Fruit fly (Drosophila melanogaster) whole organism, embryonic: ENCODE measurements around the gene CG15196.

Source experiments
- CG10147 ChIP-seq: fragments of 200-800 bp; sonication (Bioruptor generic); optimal IDR thresholded peaks from 2 replicates; lab custom pipeline; 2019; ENCODE audit warnings: missing biosample characterization, mild to moderate bottlenecking, missing genetic modification characterization, moderate library complexity
- CG10209 ChIP-seq: fragments of 200-800 bp; sonication (Bioruptor generic); optimal IDR thresholded peaks from 3 replicates; lab custom pipeline; 2017; ENCODE audit warnings: missing biosample characterization, mild to moderate bottlenecking, missing genetic modification characterization, missing genetic modification reagents
- CG10565 ChIP-seq: fragments of 200-800 bp; sonication (Bioruptor generic); optimal IDR thresholded peaks from 3 replicates; lab custom pipeline; 2016; ENCODE audit warnings: missing biosample characterization, mild to moderate bottlenecking, missing genetic modification characterization
- CG11093 ChIP-seq: fragments of 200-800 bp; sonication (Bioruptor generic); IDR thresholded peaks from 3 replicates; pipeline ENCODE4 v1.3.6; 2022; ENCODE audit warnings: missing biosample characterization, missing genetic modification characterization
- CG12155 ChIP-seq: fragments of 200-800 bp; sonication (Bioruptor generic); optimal IDR thresholded peaks from 3 replicates; lab custom pipeline; 2016; ENCODE audit warnings: missing biosample characterization, missing genetic modification characterization
- CG1233 ChIP-seq: fragments of 200-800 bp; sonication (Bioruptor generic); optimal IDR thresholded peaks from 4 replicates; lab custom pipeline; 2018; ENCODE audit warnings: missing biosample characterization, mild to moderate bottlenecking, missing genetic modification characterization
- CG13775 ChIP-seq: fragments of 200-800 bp; sonication (Bioruptor generic); optimal IDR thresholded peaks from 3 replicates; lab custom pipeline; 2017; ENCODE audit warnings: missing biosample characterization, mild to moderate bottlenecking, missing genetic modification characterization
- CG13894 ChIP-seq: fragments of 200-800 bp; sonication (Bioruptor generic); optimal IDR thresholded peaks from 3 replicates; lab custom pipeline; 2018; ENCODE audit warnings: missing biosample characterization, mild to moderate bottlenecking, missing genetic modification characterization, moderate library complexity
- CG17328 ChIP-seq: fragments of 200-800 bp; sonication (Bioruptor generic); IDR thresholded peaks from 2 replicates; pipeline ENCODE4 v1.3.6; 2022; ENCODE audit warnings: missing biosample characterization, missing genetic modification characterization
- CG2202 ChIP-seq: fragments of 200-800 bp; sonication (Bioruptor generic); optimal IDR thresholded peaks from 2 replicates; lab custom pipeline; 2018; ENCODE audit warnings: missing biosample characterization, mild to moderate bottlenecking, missing genetic modification characterization
- CG33557 ChIP-seq: fragments of 200-800 bp; sonication (Bioruptor generic); optimal IDR thresholded peaks from 2 replicates; lab custom pipeline; 2019; ENCODE audit warnings: missing biosample characterization, mild to moderate bottlenecking, missing genetic modification characterization, moderate library complexity
- CG4328 ChIP-seq: fragments of 200-800 bp; sonication (Bioruptor generic); optimal IDR thresholded peaks from 3 replicates; lab custom pipeline; 2017; ENCODE audit warnings: missing biosample characterization, missing genetic modification reagents, missing genetic modification characterization
- CG9932 ChIP-seq: fragments of 200-800 bp; sonication (Bioruptor generic); IDR thresholded peaks from 2 replicates; pipeline ENCODE4 v1.3.6; 2022; ENCODE audit warnings: missing biosample characterization, missing genetic modification characterization
- Chrac-16 ChIP-seq: fragments of 200-800 bp; sonication (Bioruptor generic); optimal IDR thresholded peaks from 3 replicates; lab custom pipeline; 2016; ENCODE audit warnings: missing biosample characterization, missing genetic modification characterization
- Eip74EF ChIP-seq, 2 experiments: fragments of 200-800 bp in 1 of 2; fragments of >200 bp in 1 of 2; sonication (Bioruptor generic) in 1 of 2; optimal IDR thresholded peaks; 2 replicates each; lab custom pipeline; 2017 to 2019; ENCODE audit warnings: missing biosample characterization in 2 of 2, missing genetic modification characterization in 2 of 2, mild to moderate bottlenecking in 1 of 2, moderate library complexity in 1 of 2
- Ets97D ChIP-seq: fragments of 200-800 bp; sonication (Bioruptor generic); optimal IDR thresholded peaks from 3 replicates; lab custom pipeline; 2016; ENCODE audit warnings: missing biosample characterization, missing genetic modification characterization
- Fer1 ChIP-seq: fragments of 200-800 bp; sonication (Bioruptor generic); optimal IDR thresholded peaks from 2 replicates; lab custom pipeline; 2017; ENCODE audit warnings: missing biosample characterization, mild to moderate bottlenecking, missing genetic modification characterization
- Fer3 ChIP-seq: fragments of 200-800 bp; sonication (Bioruptor generic); optimal IDR thresholded peaks from 2 replicates; lab custom pipeline; 2018; ENCODE audit warnings: missing biosample characterization, mild to moderate bottlenecking, missing genetic modification characterization, moderate library complexity
- GATAe ChIP-seq: fragments of 200-800 bp; sonication (Bioruptor generic); conservative IDR thresholded peaks from 2 replicates; pipeline ENCODE4 v1.3.6; 2022; ENCODE audit warnings: missing biosample characterization, missing genetic modification characterization
- Gug ChIP-seq: fragments of 200-800 bp; sonication (Bioruptor generic); IDR thresholded peaks from 4 replicates; pipeline ENCODE4 v1.3.6; 2022; ENCODE audit warnings: missing biosample characterization, missing genetic modification characterization
- Hey ChIP-seq: fragments of 200-800 bp; sonication (Bioruptor generic); optimal IDR thresholded peaks from 3 replicates; lab custom pipeline; 2018; ENCODE audit warnings: missing biosample characterization, mild to moderate bottlenecking, missing genetic modification characterization
- Neu2 ChIP-seq: fragments of 200-800 bp; sonication (Bioruptor generic); optimal IDR thresholded peaks from 3 replicates; lab custom pipeline; 2016; ENCODE audit warnings: missing biosample characterization, missing genetic modification characterization, borderline replicate concordance
- Oaz ChIP-seq: fragments of 200-800 bp; sonication (Bioruptor generic); IDR thresholded peaks from 2 replicates; pipeline ENCODE4 v1.3.6; 2022; ENCODE audit warnings: missing biosample characterization, missing genetic modification characterization
- Oli ChIP-seq: fragments of 200-800 bp; sonication (Bioruptor generic); optimal IDR thresholded peaks from 2 replicates; lab custom pipeline; 2018; ENCODE audit warnings: missing biosample characterization, mild to moderate bottlenecking, missing genetic modification characterization, moderate library complexity
- PHDP ChIP-seq: fragments of 200-800 bp; sonication (Bioruptor generic); optimal IDR thresholded peaks from 3 replicates; lab custom pipeline; 2018; ENCODE audit warnings: missing biosample characterization, mild to moderate bottlenecking, missing genetic modification characterization, moderate library complexity
- Rfx ChIP-seq: fragments of 200-800 bp; sonication (Bioruptor generic); IDR thresholded peaks from 2 replicates; pipeline ENCODE4 v1.3.6; 2022; ENCODE audit warnings: missing biosample characterization, missing genetic modification characterization
- Scr ChIP-seq: fragments of 200-800 bp; sonication (Bioruptor generic); IDR thresholded peaks from 2 replicates; pipeline ENCODE4 v1.3.6; 2022; ENCODE audit warnings: missing biosample characterization, missing genetic modification characterization; ENCODE audit not compliant: partially characterized antibody
- Xbp1 ChIP-seq: fragments of 200-800 bp; sonication (Bioruptor generic); optimal IDR thresholded peaks from 3 replicates; lab custom pipeline; 2016; ENCODE audit warnings: missing biosample characterization, mild to moderate bottlenecking, missing genetic modification characterization
- Xrp1 ChIP-seq: fragments of 200-800 bp; sonication (Bioruptor generic); IDR thresholded peaks from 2 replicates; pipeline ENCODE4 v1.3.6; 2022; ENCODE audit warnings: missing biosample characterization, missing genetic modification characterization
- ac ChIP-seq: fragments of 200-800 bp; sonication (Bioruptor generic); optimal IDR thresholded peaks from 3 replicates; lab custom pipeline; 2017; ENCODE audit warnings: missing biosample characterization, mild to moderate bottlenecking, missing genetic modification characterization
- ato ChIP-seq: fragments of 200-800 bp; sonication (Bioruptor generic); IDR thresholded peaks from 2 replicates; pipeline ENCODE4 v1.3.6; 2022; ENCODE audit warnings: missing biosample characterization, missing genetic modification characterization; ENCODE audit not compliant: partially characterized antibody
- bowl ChIP-seq: fragments of 200-800 bp; sonication (Bioruptor generic); IDR thresholded peaks from 2 replicates; pipeline ENCODE4 v1.3.6; 2022; ENCODE audit warnings: missing biosample characterization, missing genetic modification characterization
- br ChIP-seq: fragments of >200 bp; optimal IDR thresholded peaks from 2 replicates; lab custom pipeline; 2017
- caup ChIP-seq: fragments of 200-800 bp; sonication (Bioruptor generic); optimal IDR thresholded peaks from 3 replicates; lab custom pipeline; 2017; ENCODE audit warnings: missing biosample characterization, mild to moderate bottlenecking, missing genetic modification characterization, moderate library complexity; ENCODE audit not compliant: severe bottlenecking
- croc ChIP-seq: fragments of 200-800 bp; sonication (Bioruptor generic); conservative IDR thresholded peaks from 3 replicates; pipeline ENCODE4 v1.3.6; 2022; ENCODE audit warnings: missing biosample characterization, missing genetic modification characterization
- dan ChIP-seq: fragments of 200-800 bp; sonication (Bioruptor generic); IDR thresholded peaks from 2 replicates; pipeline ENCODE4 v1.3.6; 2022; ENCODE audit warnings: missing biosample characterization, missing genetic modification characterization
- dati ChIP-seq: fragments of 200-800 bp; sonication (Bioruptor generic); IDR thresholded peaks from 2 replicates; pipeline ENCODE4 v1.3.6; 2022; ENCODE audit warnings: missing biosample characterization, missing genetic modification characterization
- emc ChIP-seq: fragments of 200-800 bp; sonication (Bioruptor generic); optimal IDR thresholded peaks from 2 replicates; lab custom pipeline; 2016; ENCODE audit warnings: missing biosample characterization, missing genetic modification characterization
- kni ChIP-seq: fragments of 200-800 bp; sonication (Bioruptor generic); optimal IDR thresholded peaks from 3 replicates; lab custom pipeline; 2017; ENCODE audit warnings: mild to moderate bottlenecking, missing biosample characterization, missing genetic modification reagents, missing genetic modification characterization
- lbe ChIP-seq: fragments of 200-800 bp; sonication (Bioruptor generic); optimal IDR thresholded peaks from 2 replicates; lab custom pipeline; 2016; ENCODE audit warnings: missing biosample characterization, mild to moderate bottlenecking, missing genetic modification characterization
- mirr ChIP-seq: fragments of 200-800 bp; sonication (Bioruptor generic); optimal IDR thresholded peaks from 3 replicates; lab custom pipeline; 2018; ENCODE audit warnings: missing biosample characterization, mild to moderate bottlenecking, missing genetic modification characterization
- mld ChIP-seq: fragments of 200-800 bp; sonication (Bioruptor generic); IDR thresholded peaks from 3 replicates; pipeline ENCODE4 v1.3.6; 2022; ENCODE audit warnings: missing biosample characterization, missing genetic modification characterization; ENCODE audit not compliant: partially characterized antibody
- pan ChIP-seq, 4 experiments: fragments of >200 bp in 3 of 4; fragments of 200-800 bp in 1 of 4; sonication (Bioruptor generic) in 1 of 4; optimal IDR thresholded peaks in 3 of 4; IDR thresholded peaks in 1 of 4; 2 replicates each; pipeline versions ENCODE4 v1.3.6 to Lab custom; 2017 to 2022; ENCODE audit warnings: missing biosample characterization in 2 of 4, missing genetic modification characterization in 2 of 4, mixed read lengths in 1 of 4
- repo ChIP-seq: fragments of 200-800 bp; sonication (Bioruptor generic); optimal IDR thresholded peaks from 2 replicates; lab custom pipeline; 2016; ENCODE audit warnings: missing biosample characterization, missing genetic modification characterization
- run ChIP-seq: fragments of 200-800 bp; sonication (Bioruptor generic); optimal IDR thresholded peaks from 3 replicates; lab custom pipeline; 2018; ENCODE audit warnings: missing biosample characterization, mild to moderate bottlenecking, missing genetic modification characterization
- slou ChIP-seq: fragments of 200-800 bp; sonication (Bioruptor generic); optimal IDR thresholded peaks from 3 replicates; lab custom pipeline; 2016; ENCODE audit warnings: missing biosample characterization, missing genetic modification characterization
- sna ChIP-seq: fragments of 200-800 bp; sonication (Bioruptor generic); IDR thresholded peaks from 2 replicates; pipeline ENCODE4 v1.3.6; 2022; ENCODE audit warnings: missing biosample characterization, missing genetic modification characterization; ENCODE audit not compliant: partially characterized antibody
- so ChIP-seq: fragments of 200-800 bp; sonication (Bioruptor generic); IDR thresholded peaks from 3 replicates; pipeline ENCODE4 v1.3.6; 2022; ENCODE audit warnings: missing biosample characterization, missing genetic modification characterization
- unc-4 ChIP-seq: fragments of 200-800 bp; sonication (Bioruptor generic); IDR thresholded peaks from 2 replicates; pipeline ENCODE4 v1.3.6; 2022; ENCODE audit warnings: missing biosample characterization, missing genetic modification characterization; ENCODE audit not compliant: partially characterized antibody

CG15196 gene

DNA sequence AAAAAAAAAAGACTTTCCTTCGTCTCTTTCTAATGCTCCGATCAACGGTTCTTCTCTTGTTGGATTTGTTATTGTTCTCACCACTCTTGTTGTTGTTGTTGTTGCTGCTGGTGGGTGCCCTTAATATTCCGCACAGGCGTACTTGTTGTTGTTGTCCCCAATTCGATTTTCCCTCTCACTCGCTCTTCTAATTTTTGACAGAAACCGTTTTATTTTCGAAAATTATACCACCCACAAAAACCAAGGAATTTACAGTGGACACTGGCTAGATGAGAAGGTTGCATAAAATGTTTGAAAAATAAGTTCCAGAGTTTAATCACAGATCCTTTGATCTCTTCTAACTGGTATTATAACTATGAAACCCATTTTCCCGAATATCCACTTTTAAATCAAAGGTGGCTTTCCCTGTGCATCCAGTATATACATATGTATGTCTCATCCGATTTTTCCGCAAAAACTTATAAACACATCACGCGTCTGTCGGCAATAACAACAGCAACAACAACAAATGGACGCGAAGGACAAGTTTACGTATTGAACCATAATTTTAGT, 18.3 kb upstream of the CG15196 start (continued):
- TF ChIP-seq mld (GFP tag; lab: Robert Waterston, UW) (no peak), repo (GFP tag; lab: Kevin White, UChicago) (no peak), Hey (tag; lab: Kevin White, UChicago) (no peak), Neu2 (no peak), slou (no peak), unc-4 (GFP tag; lab: Robert Waterston, UW) (no peak), caup (peak; percentile 52), Xbp1 (GFP tag; lab: Kevin White, UChicago) (peak; percentile 38), dati (GFP tag; lab: Robert Waterston, UW) (no peak), bowl (no peak), CG17328 (GFP tag; lab: Robert Waterston, UW) (peak; percentile 45; the same call in 1 of the 2 replicates), Gug (GFP tag; lab: Robert Waterston, UW) (peak; percentile 63; the same call in 3 of the 4 replicates), CG10209 (no peak), sna (no peak), Ets97D (no peak), Eip74EF (GFP tag; optimal IDR thresholded peaks at IDR 0.05; lab: Kevin White, UChicago) (no peak), CG4328 (GFP tag; lab: Kevin White, UChicago) (no peak), CG13894 (tag; lab: Kevin White, UChicago) (no peak), Xrp1 (GFP tag; lab: Robert Waterston, UW) (peak; percentile 48; the same call in 1 of the 2 replicates), croc (GFP tag; lab: Robert Waterston, UW) (no peak), CG13775 (GFP tag; lab: Kevin White, UChicago) (no peak), CG12155 (GFP tag; lab: Kevin White, UChicago) (no peak), Rfx (GFP tag; lab: Robert Waterston, UW) (peak; percentile 87), lbe (no peak), Scr (GFP tag; lab: Robert Waterston, UW) (no peak), CG10147 (GFP tag; lab: Kevin White, UChicago) (no peak), PHDP (tag; lab: Kevin White, UChicago) (peak; percentile 33), ato (GFP tag; lab: Robert Waterston, UW) (no peak), CG2202 (no peak), Oli (no peak), CG9932 (GFP tag; lab: Robert Waterston, UW) (peak; percentile 80), CG33557 (GFP tag; lab: Kevin White, UChicago) (no peak), Fer1 (GFP tag; lab: Kevin White, UChicago) (peak; percentile 1), emc (no peak), ac (GFP tag; lab: Kevin White, UChicago) (no peak), mirr (GFP tag; lab: Kevin White, UChicago) (no peak), CG1233 (GFP tag; lab: Kevin White, UChicago) (no peak), pan (optimal IDR thresholded peaks at IDR 0.05; lab: Kevin White, UChicago) (no peak), pan (GFP tag; optimal IDR thresholded peaks at IDR 0.05 in 1 of 2, IDR thresholded peaks at IDR 0.05 in 1 of 2) (peak in 1 of 2 experiments; percentile 76), so (no peak; the same call in 2 of the 3 replicates), CG10565 (GFP tag; lab: Kevin White, UChicago) (no peak), dan (GFP tag; lab: Robert Waterston, UW) (no peak), Chrac-16 (GFP tag; lab: Kevin White, UChicago) (no peak), Oaz (GFP tag; lab: Robert Waterston, UW) (peak; percentile 57), Fer3 (peak; percentile 57), run (no peak), GATAe (GFP tag; lab: Robert Waterston, UW) (no peak), kni (GFP tag; lab: Kevin White, UChicago) (no peak), CG11093 (GFP tag; lab: Robert Waterston, UW) (0 out of 3 replicates have a peak, but pooled peaks have one; percentile 36), br (no peak)
